Worm (Caenorhabditis elegans) whole organism, mixed stage, embryonic: ENCODE measurements around the gene E04F6.9.

Source experiments
- M03D4.4 ChIP-seq: sonication (generic microtip); optimal IDR thresholded peaks from 2 replicates; lab custom pipeline; 2017; ENCODE audit warnings: mild to moderate bottlenecking, missing genetic modification characterization, missing compliant biosample characterization
- bed-3 ChIP-seq: fragments of 200-800 bp; sonication (Bioruptor generic); optimal IDR thresholded peaks from 3 replicates; lab custom pipeline; 2018; ENCODE audit warnings: mild to moderate bottlenecking, missing genetic modification characterization, moderate library complexity, missing compliant biosample characterization
- blmp-1 ChIP-seq: fragments of 150-350 bp; optimal IDR thresholded peaks from 2 replicates; lab custom pipeline; 2014; ENCODE audit warnings: missing biosample characterization, missing genetic modification characterization
- ceh-39 ChIP-seq: fragments of 150-350 bp; optimal IDR thresholded peaks from 2 replicates; lab custom pipeline; 2014; ENCODE audit warnings: missing biosample characterization, missing genetic modification characterization
- ceh-43 ChIP-seq: fragments of 200-800 bp; sonication (Bioruptor generic); optimal IDR thresholded peaks from 2 replicates; lab custom pipeline; 2018; ENCODE audit warnings: mild to moderate bottlenecking, missing genetic modification characterization, moderate library complexity, missing compliant biosample characterization
- ceh-83 ChIP-seq: fragments of 200-800 bp; sonication (Bioruptor generic); optimal IDR thresholded peaks from 2 replicates; lab custom pipeline; 2018; ENCODE audit warnings: mild to moderate bottlenecking, missing genetic modification characterization, missing compliant biosample characterization
- ces-1 ChIP-seq: fragments of 150-350 bp; optimal IDR thresholded peaks from 2 replicates; lab custom pipeline; 2014; ENCODE audit warnings: missing biosample characterization, missing genetic modification reagents, missing genetic modification characterization
- cnd-1 ChIP-seq: fragments of 200-800 bp; sonication (Bioruptor generic); optimal IDR thresholded peaks from 2 replicates; lab custom pipeline; 2018; ENCODE audit warnings: mild to moderate bottlenecking, missing genetic modification characterization, missing compliant biosample characterization
- drap-1 ChIP-seq: fragments of 200-800 bp; sonication (Bioruptor generic); optimal IDR thresholded peaks from 3 replicates; lab custom pipeline; 2018; ENCODE audit warnings: mild to moderate bottlenecking, missing genetic modification characterization, missing compliant biosample characterization
- elt-1 ChIP-seq: sonication (generic microtip); optimal IDR thresholded peaks from 2 replicates; lab custom pipeline; 2017; ENCODE audit warnings: missing genetic modification characterization, mild to moderate bottlenecking, missing compliant biosample characterization, antibody characterized with exemption, moderate library complexity, borderline replicate concordance; ENCODE audit not compliant: insufficient read depth
- elt-3 ChIP-seq: fragments of 150-350 bp; optimal IDR thresholded peaks from 2 replicates; lab custom pipeline; 2014; ENCODE audit warnings: missing biosample characterization, missing genetic modification characterization
- ham-2 ChIP-seq: fragments of 200-800 bp; sonication (Bioruptor generic); optimal IDR thresholded peaks from 2 replicates; lab custom pipeline; 2018; ENCODE audit warnings: mild to moderate bottlenecking, missing genetic modification characterization, missing compliant biosample characterization
- hlh-1 ChIP-seq: fragments of 150-350 bp; optimal IDR thresholded peaks from 2 replicates; lab custom pipeline; 2014; ENCODE audit warnings: missing biosample characterization, missing genetic modification reagents, missing genetic modification characterization
- lin-13 ChIP-seq: fragments of 150-350 bp; optimal IDR thresholded peaks from 2 replicates; lab custom pipeline; 2014; ENCODE audit warnings: missing biosample characterization, missing genetic modification characterization
- lin-32 ChIP-seq: fragments of 200-800 bp; sonication (Bioruptor generic); optimal IDR thresholded peaks from 2 replicates; lab custom pipeline; 2018; ENCODE audit warnings: mild to moderate bottlenecking, missing genetic modification characterization, missing compliant biosample characterization
- lsy-2 ChIP-seq: fragments of 150-350 bp; optimal IDR thresholded peaks from 2 replicates; lab custom pipeline; 2014; ENCODE audit warnings: missing biosample characterization, missing genetic modification characterization
- mab-5 ChIP-seq: fragments of 150-350 bp; optimal IDR thresholded peaks from 2 replicates; lab custom pipeline; 2014; ENCODE audit warnings: missing biosample characterization, missing genetic modification characterization
- mep-1 ChIP-seq: fragments of 150-350 bp; optimal IDR thresholded peaks from 2 replicates; lab custom pipeline; 2017; ENCODE audit warnings: missing biosample characterization, missing genetic modification reagents, missing genetic modification characterization, inconsistent platforms
- mls-2 ChIP-seq: sonication (generic microtip); optimal IDR thresholded peaks from 2 replicates; lab custom pipeline; 2016; ENCODE audit warnings: mild to moderate bottlenecking, missing genetic modification characterization, moderate library complexity, missing compliant biosample characterization
- nhr-12 ChIP-seq: fragments of 150-350 bp; optimal IDR thresholded peaks from 2 replicates; lab custom pipeline; 2014; ENCODE audit warnings: missing biosample characterization, missing genetic modification characterization
- nhr-2 ChIP-seq: fragments of 150-350 bp; optimal IDR thresholded peaks from 2 replicates; lab custom pipeline; 2014; ENCODE audit warnings: missing biosample characterization, missing genetic modification characterization
- nhr-237 ChIP-seq: fragments of 150-350 bp; optimal IDR thresholded peaks from 2 replicates; lab custom pipeline; 2014; ENCODE audit warnings: missing biosample characterization, missing genetic modification characterization
- nhr-28 ChIP-seq: fragments of 150-350 bp; optimal IDR thresholded peaks from 2 replicates; lab custom pipeline; 2014; ENCODE audit warnings: missing biosample characterization, missing genetic modification characterization
- nhr-76 ChIP-seq: sonication (generic microtip); optimal IDR thresholded peaks from 2 replicates; lab custom pipeline; 2017; ENCODE audit warnings: missing biosample characterization, missing genetic modification characterization
- pha-4 ChIP-seq: fragments of 150-350 bp; optimal IDR thresholded peaks from 2 replicates; lab custom pipeline; 2018; ENCODE audit warnings: missing biosample characterization, missing genetic modification reagents, missing genetic modification characterization
- snpc-4 ChIP-seq: fragments of 150-350 bp; optimal IDR thresholded peaks from 2 replicates; lab custom pipeline; 2014; ENCODE audit warnings: missing biosample characterization, missing genetic modification characterization
- tbx-8 ChIP-seq: fragments of 200-800 bp; sonication (Bioruptor generic); optimal IDR thresholded peaks from 2 replicates; lab custom pipeline; 2018; ENCODE audit warnings: mild to moderate bottlenecking, missing genetic modification characterization, moderate library complexity, missing compliant biosample characterization
- unc-120 ChIP-seq: sonication (generic microtip); optimal IDR thresholded peaks from 2 replicates; lab custom pipeline; 2017; ENCODE audit warnings: missing genetic modification characterization, missing compliant biosample characterization; ENCODE audit not compliant: poor library complexity, severe bottlenecking
- unc-39 ChIP-seq: fragments of 150-350 bp; optimal IDR thresholded peaks from 2 replicates; lab custom pipeline; 2014; ENCODE audit warnings: missing biosample characterization, missing genetic modification characterization
- unc-62 ChIP-seq: fragments of 150-350 bp; optimal IDR thresholded peaks from 2 replicates; lab custom pipeline; 2014; ENCODE audit warnings: missing biosample characterization, missing genetic modification reagents, missing genetic modification characterization
- zip-8 ChIP-seq: fragments of 150-350 bp; optimal IDR thresholded peaks from 2 replicates; lab custom pipeline; 2014; ENCODE audit warnings: missing biosample characterization, missing genetic modification characterization

E04F6.9 gene

ce11 chrII:7242754-7243153, 30.8 kb upstream of the E04F6.9 start:
- TF ChIP-seq pha-4 (no peak), drap-1 (GFP tag; lab: Kevin White, UChicago) (no peak), blmp-1 (tag; lab: Kevin White, UChicago) (no peak), mls-2 (tag; lab: Kevin White, UChicago) (no peak), lsy-2 (tag; lab: Kevin White, UChicago) (no peak), M03D4.4 (tag; lab: Kevin White, UChicago) (no peak), nhr-2 (no peak)

ce11 chrII:7239705-7240104, 27.7 kb upstream of the E04F6.9 start:
- TF ChIP-seq ceh-39 (tag; lab: Kevin White, UChicago) (no peak), hlh-1 (tag; lab: Kevin White, UChicago) (no peak), ceh-43 (GFP tag; lab: Kevin White, UChicago) (no peak), nhr-28 (tag; lab: Kevin White, UChicago) (no peak), M03D4.4 (tag; lab: Kevin White, UChicago) (no peak), mls-2 (tag; lab: Kevin White, UChicago) (no peak)

ce11 chrII:7238791-7239190, 26.8 kb upstream of the E04F6.9 start:
- no peak for TF ChIP-seq elt-3 (tag; lab: Kevin White, UChicago)
- TF ChIP-seq drap-1 (GFP tag; lab: Kevin White, UChicago), result no peak
- no peak for TF ChIP-seq mab-5
- TF ChIP-seq zip-8 (tag; lab: Kevin White, UChicago), result no peak
- TF ChIP-seq mls-2 (tag; lab: Kevin White, UChicago), result no peak
- no peak for TF ChIP-seq unc-120 (tag; lab: Kevin White, UChicago)
- no peak for TF ChIP-seq blmp-1 (tag; lab: Kevin White, UChicago)
- TF ChIP-seq lin-13 (tag; lab: Kevin White, UChicago), result no peak
- no peak for TF ChIP-seq ceh-83 (GFP tag; lab: Kevin White, UChicago)
- TF ChIP-seq ceh-43 (GFP tag; lab: Kevin White, UChicago), result no peak
- no peak for TF ChIP-seq snpc-4 (tag; lab: Kevin White, UChicago)
- TF ChIP-seq nhr-237 (tag; lab: Kevin White, UChicago), result no peak
- TF ChIP-seq ceh-39 (tag; lab: Kevin White, UChicago), result no peak
- no peak for TF ChIP-seq pha-4
- no peak for TF ChIP-seq nhr-28 (tag; lab: Kevin White, UChicago)
- no peak for TF ChIP-seq bed-3 (GFP tag; lab: Kevin White, UChicago)

- no peak for TF ChIP-seq drap-1 (GFP tag; lab: Kevin White, UChicago)
- no peak for TF ChIP-seq elt-1 (tag; lab: Kevin White, UChicago)
- no peak for TF ChIP-seq bed-3 (GFP tag; lab: Kevin White, UChicago)
- no peak for TF ChIP-seq pha-4
- no peak for TF ChIP-seq cnd-1 (tag; lab: Kevin White, UChicago)
Observed at ce11 chrII:7238248-7238647, 26.3 kb upstream of the E04F6.9 start, which contains the start of gene aqp-1. Gene aqp-1, minus strand, starts transcription at chrII:7238349.

- TF ChIP-seq pha-4 (no peak), drap-1 (GFP tag; lab: Kevin White, UChicago) (no peak), ham-2 (GFP tag; lab: Kevin White, UChicago) (no peak), ceh-43 (GFP tag; lab: Kevin White, UChicago) (no peak), nhr-76 (no peak), mep-1 (tag; lab: Kevin White, UChicago) (no peak)
Observed at ce11 chrII:7236937-7237336, 25.0 kb upstream of the E04F6.9 start.

- TF ChIP-seq tbx-8 (GFP tag; lab: Kevin White, UChicago) (no peak), nhr-2 (no peak), nhr-237 (tag; lab: Kevin White, UChicago) (no peak), nhr-12 (tag; lab: Kevin White, UChicago) (no peak), ham-2 (GFP tag; lab: Kevin White, UChicago) (no peak), mab-5 (no peak), bed-3 (GFP tag; lab: Kevin White, UChicago) (no peak), elt-3 (tag; lab: Kevin White, UChicago) (no peak), cnd-1 (tag; lab: Kevin White, UChicago) (no peak), ceh-43 (GFP tag; lab: Kevin White, UChicago) (no peak), lsy-2 (tag; lab: Kevin White, UChicago) (no peak), elt-1 (tag; lab: Kevin White, UChicago) (no peak), nhr-28 (tag; lab: Kevin White, UChicago) (no peak), ces-1 (GFP tag; lab: Kevin White, UChicago) (no peak), blmp-1 (tag; lab: Kevin White, UChicago) (no peak), zip-8 (tag; lab: Kevin White, UChicago) (no peak), snpc-4 (tag; lab: Kevin White, UChicago) (no peak), lin-32 (GFP tag; lab: Kevin White, UChicago) (no peak), unc-62 (no peak), unc-39 (tag; lab: Kevin White, UChicago) (no peak)
Observed at ce11 chrII:7233274-7233673, 21.3 kb upstream of the E04F6.9 start.
